Fruit fly (Drosophila melanogaster) whole organism, adult: Measurements from ENCODE around the gene wupA.

ENCODE experiments used
- CG11617 ChIP-seq: fragments of 200-800 bp; sonication (Bioruptor generic); optimal IDR thresholded peaks from 2 replicates; lab custom pipeline; 2017; ENCODE audit warnings: mild to moderate bottlenecking, missing biosample characterization, missing genetic modification reagents, missing genetic modification characterization
- CG12768 ChIP-seq: fragments of 200-800 bp; sonication (Bioruptor generic); optimal IDR thresholded peaks from 2 replicates; lab custom pipeline; 2017; ENCODE audit warnings: missing biosample characterization, missing genetic modification characterization, mild to moderate bottlenecking, moderate library complexity, missing genetic modification reagents
- CG14711 ChIP-seq: fragments of 200-800 bp; sonication (Bioruptor generic); optimal IDR thresholded peaks from 2 replicates; lab custom pipeline; 2018; ENCODE audit warnings: missing biosample characterization, mild to moderate bottlenecking, missing genetic modification characterization, moderate library complexity
- CG1620 ChIP-seq: fragments of 200-800 bp; sonication (Bioruptor generic); optimal IDR thresholded peaks from 2 replicates; lab custom pipeline; 2016; ENCODE audit warnings: missing biosample characterization, missing genetic modification characterization
- CG33017 ChIP-seq: fragments of 200-800 bp; sonication (Bioruptor generic); optimal IDR thresholded peaks from 2 replicates; lab custom pipeline; 2018; ENCODE audit warnings: missing biosample characterization, mild to moderate bottlenecking, missing genetic modification characterization, moderate library complexity
- CG5204 ChIP-seq: fragments of 200-800 bp; sonication (Bioruptor generic); optimal IDR thresholded peaks from 2 replicates; lab custom pipeline; 2016; ENCODE audit warnings: missing biosample characterization, missing genetic modification characterization
- CG7045 ChIP-seq: fragments of 200-800 bp; sonication (Bioruptor generic); optimal IDR thresholded peaks from 2 replicates; lab custom pipeline; 2017; ENCODE audit warnings: missing biosample characterization, mild to moderate bottlenecking, missing genetic modification characterization
- CG7101 ChIP-seq: fragments of 200-800 bp; sonication (Bioruptor generic); optimal IDR thresholded peaks from 2 replicates; lab custom pipeline; 2018; ENCODE audit warnings: missing biosample characterization, mild to moderate bottlenecking, missing genetic modification characterization, moderate library complexity
- Clk ChIP-seq: fragments of 200-800 bp; sonication (Bioruptor generic); optimal IDR thresholded peaks from 2 replicates; lab custom pipeline; 2017; ENCODE audit warnings: missing biosample characterization, missing genetic modification characterization
- Crg-1 ChIP-seq: fragments of 200-800 bp; sonication (Bioruptor generic); optimal IDR thresholded peaks from 2 replicates; lab custom pipeline; 2016; ENCODE audit warnings: missing biosample characterization, missing genetic modification characterization
- Hr96 ChIP-seq: fragments of 200-800 bp; sonication (Bioruptor generic); optimal IDR thresholded peaks from 2 replicates; lab custom pipeline; 2016; ENCODE audit warnings: missing biosample characterization, missing genetic modification characterization
- Mnt ChIP-seq: fragments of 200-800 bp; sonication (Bioruptor generic); optimal IDR thresholded peaks from 2 replicates; lab custom pipeline; 2016; ENCODE audit warnings: missing biosample characterization, mild to moderate bottlenecking, missing genetic modification characterization
- bab1 ChIP-seq: fragments of 200-800 bp; sonication (Bioruptor generic); optimal IDR thresholded peaks from 3 replicates; lab custom pipeline; 2019; ENCODE audit warnings: missing biosample characterization, mild to moderate bottlenecking, missing genetic modification characterization, moderate library complexity
- cic ChIP-seq: fragments of 200-800 bp; sonication (Bioruptor generic); optimal IDR thresholded peaks from 2 replicates; lab custom pipeline; 2017; ENCODE audit warnings: missing biosample characterization, mild to moderate bottlenecking, missing genetic modification characterization, moderate library complexity
- cnc ChIP-seq, 2 experiments: fragments of >200 bp; optimal IDR thresholded peaks; 2 replicates each; lab custom pipeline; 2017
- kay ChIP-seq: fragments of 200-800 bp; sonication (Bioruptor generic); peaks from one replicate; lab custom pipeline; 2016; ENCODE audit warnings: missing biosample characterization, missing genetic modification characterization, borderline replicate concordance
- ovo ChIP-seq: fragments of 200-800 bp; sonication (Bioruptor generic); optimal IDR thresholded peaks from 2 replicates; lab custom pipeline; 2016; ENCODE audit warnings: missing biosample characterization, missing genetic modification characterization
- pad ChIP-seq: fragments of 200-800 bp; sonication (Bioruptor generic); optimal IDR thresholded peaks from 3 replicates; lab custom pipeline; 2017; ENCODE audit warnings: missing biosample characterization, missing genetic modification characterization, mild to moderate bottlenecking, moderate library complexity, missing genetic modification reagents
- tj ChIP-seq: fragments of 200-800 bp; sonication (Bioruptor generic); optimal IDR thresholded peaks from 3 replicates; lab custom pipeline; 2017; ENCODE audit warnings: missing biosample characterization, mild to moderate bottlenecking, missing genetic modification characterization, moderate library complexity
- toe ChIP-seq: fragments of 200-800 bp; sonication (Bioruptor generic); optimal IDR thresholded peaks from 2 replicates; lab custom pipeline; 2016; ENCODE audit warnings: missing biosample characterization, missing genetic modification characterization

wupA gene

DNA sequence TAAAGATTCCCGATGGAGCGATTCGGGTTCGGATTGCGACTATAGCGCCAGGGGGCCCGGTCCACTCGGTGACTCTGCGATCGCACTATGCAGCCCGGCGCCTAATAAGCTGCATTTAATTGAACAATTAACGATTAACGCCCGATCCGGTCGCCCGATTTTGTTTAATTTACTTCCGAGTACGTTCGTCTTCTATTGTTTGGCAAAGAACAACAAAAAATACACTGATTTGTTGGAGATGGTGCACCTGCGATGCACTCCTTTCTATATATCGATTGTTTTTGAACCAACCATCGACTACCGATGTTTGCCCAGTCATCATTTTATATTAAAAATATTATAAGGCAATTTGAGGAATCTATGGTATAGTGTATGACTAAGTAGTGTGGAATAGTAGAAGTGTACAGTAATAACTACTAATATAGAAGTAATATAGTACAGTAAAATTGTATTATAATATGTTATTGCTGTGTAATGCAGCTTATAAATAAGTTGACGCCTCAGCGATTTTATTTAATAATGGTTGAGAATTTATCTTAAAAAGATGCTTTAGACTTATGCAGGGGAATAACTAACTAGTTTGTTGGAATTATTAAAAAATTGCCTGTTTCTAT, 15.5 kb downstream of the wupA start, which contains the start of gene Mvb12:
Gene Mvb12 (minus strand): TSS at position 217 of the 614 bp plus-strand sequence.
- TF ChIP-seq Mnt (peak; percentile 50), CG14711 (tag; lab: Kevin White, UChicago) (no peak), tj (GFP tag; lab: Kevin White, UChicago) (peak; percentile 86), bab1 (GFP tag; lab: Kevin White, UChicago) (peak; percentile 34), Hr96 (GFP tag; lab: Kevin White, UChicago) (no peak), CG7101 (tag; lab: Kevin White, UChicago) (peak; percentile 25), ovo (no peak), cnc (optimal IDR thresholded peaks at IDR 0.05; lab: Kevin White, UChicago) (peak in 1 of 2 experiments; percentile 72), CG1620 (peak; percentile 31)

DNA sequence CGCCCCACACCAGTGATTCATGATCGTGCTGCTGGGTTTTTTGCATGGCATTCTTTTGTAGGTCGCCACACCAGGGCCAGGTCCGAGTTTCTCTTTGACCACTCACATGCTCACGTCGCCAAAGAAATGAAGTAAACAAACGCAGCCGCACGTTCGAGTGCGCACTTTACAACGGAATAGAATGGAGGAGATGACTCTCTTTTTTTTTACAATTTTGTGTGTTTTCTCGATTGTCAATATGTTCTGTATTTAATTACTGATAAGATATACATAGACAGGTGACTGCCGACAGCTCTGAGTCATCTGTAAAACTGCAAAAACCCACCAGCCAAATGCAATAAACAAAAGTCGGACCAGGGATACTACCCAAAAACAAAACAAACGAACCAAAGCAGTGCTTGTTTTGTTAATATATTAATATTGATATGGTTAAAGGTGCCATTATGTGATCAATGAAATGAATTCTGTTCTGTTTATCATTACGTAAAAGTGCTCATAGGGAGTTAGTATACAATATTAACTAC, 16.5 kb downstream of the wupA start:
- peak; percentile 61 for TF ChIP-seq CG7101 (tag; lab: Kevin White, UChicago)
- TF ChIP-seq cic = peak; percentile 70
- TF ChIP-seq Mnt = peak; percentile 52
- peak; percentile 42 for TF ChIP-seq ovo
- no peak for TF ChIP-seq toe (GFP tag; lab: Kevin White, UChicago)
- TF ChIP-seq Hr96 (GFP tag; lab: Kevin White, UChicago) = no peak
- peak; percentile 0 for TF ChIP-seq bab1 (GFP tag; lab: Kevin White, UChicago)

DNA sequence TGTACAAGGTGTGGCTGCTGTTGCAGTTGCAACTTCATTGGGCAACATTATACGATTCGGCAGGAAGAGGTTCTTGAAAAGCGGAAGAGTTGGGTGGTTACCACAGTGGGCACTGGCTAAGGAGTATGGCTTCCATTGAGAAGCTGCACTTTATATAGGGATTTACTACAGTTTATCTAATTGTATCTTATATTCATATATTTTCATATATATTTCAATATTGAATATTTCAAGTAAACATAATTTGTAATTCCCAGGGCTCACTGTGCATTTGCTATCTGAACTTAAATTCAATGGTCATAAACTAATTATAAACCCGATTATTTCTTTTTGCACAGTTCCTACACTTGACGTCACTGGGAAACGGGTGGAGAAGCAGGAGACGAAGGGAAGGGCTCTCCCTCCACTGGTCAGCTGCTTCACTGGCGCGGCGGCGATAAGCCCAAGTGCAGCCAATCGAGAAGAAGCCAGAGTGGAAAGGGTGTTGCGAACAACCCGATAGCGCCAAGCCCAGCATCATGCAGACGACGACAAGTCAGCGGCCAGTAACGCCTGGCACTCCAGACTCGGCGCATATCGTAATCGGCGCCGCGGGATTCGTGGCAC, 21.9 kb downstream of the wupA start:
- TF ChIP-seq CG1620 (no peak), Crg-1 (GFP tag; lab: Kevin White, UChicago) (peak; percentile 16), Hr96 (GFP tag; lab: Kevin White, UChicago) (peak; percentile 3), CG7101 (tag; lab: Kevin White, UChicago) (peak; percentile 90), Mnt (peak; percentile 47), CG33017 (tag; lab: Kevin White, UChicago) (peak; percentile 82), cic (peak; percentile 18), toe (GFP tag; lab: Kevin White, UChicago) (no peak), CG12768 (peak; percentile 80), bab1 (GFP tag; lab: Kevin White, UChicago) (no peak), tj (GFP tag; lab: Kevin White, UChicago) (peak; percentile 38), pad (GFP tag; lab: Kevin White, UChicago) (peak; percentile 61), CG14711 (tag; lab: Kevin White, UChicago) (peak; percentile 75), ovo (no peak), CG7045 (GFP tag; lab: Kevin White, UChicago) (peak; percentile 71), CG5204 (GFP tag; lab: Kevin White, UChicago) (no peak), Clk (peak; percentile 39), kay (GFP tag; lab: Kevin White, UChicago) (no peak), cnc (optimal IDR thresholded peaks at IDR 0.05; lab: Kevin White, UChicago) (no peak), CG11617 (GFP tag; lab: Kevin White, UChicago) (peak; percentile 82)

DNA sequence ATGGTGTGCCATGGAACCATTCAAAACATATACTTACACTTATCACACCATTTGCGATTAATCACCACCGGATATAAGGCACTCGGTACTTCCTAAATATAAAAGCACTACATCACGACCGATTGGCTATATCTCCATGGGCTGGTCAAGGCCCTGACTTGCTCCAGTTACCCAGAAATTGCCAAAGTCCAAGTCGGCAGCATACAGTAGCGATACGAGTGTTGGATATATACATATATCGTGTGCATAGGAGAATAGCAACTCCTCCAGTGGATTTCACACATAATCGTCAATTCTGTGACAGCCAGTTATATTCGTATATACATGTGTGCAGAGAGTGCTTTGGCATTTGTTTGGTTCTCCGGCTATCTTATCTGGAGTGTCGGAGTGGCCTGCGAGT, 22.6 kb downstream of the wupA start:
- no peak for TF ChIP-seq CG1620
- TF ChIP-seq CG33017 (tag; lab: Kevin White, UChicago) = no peak
- TF ChIP-seq CG14711 (tag; lab: Kevin White, UChicago) = no peak
- TF ChIP-seq Crg-1 (GFP tag; lab: Kevin White, UChicago) = no peak
- TF ChIP-seq CG12768 = no peak

DNA sequence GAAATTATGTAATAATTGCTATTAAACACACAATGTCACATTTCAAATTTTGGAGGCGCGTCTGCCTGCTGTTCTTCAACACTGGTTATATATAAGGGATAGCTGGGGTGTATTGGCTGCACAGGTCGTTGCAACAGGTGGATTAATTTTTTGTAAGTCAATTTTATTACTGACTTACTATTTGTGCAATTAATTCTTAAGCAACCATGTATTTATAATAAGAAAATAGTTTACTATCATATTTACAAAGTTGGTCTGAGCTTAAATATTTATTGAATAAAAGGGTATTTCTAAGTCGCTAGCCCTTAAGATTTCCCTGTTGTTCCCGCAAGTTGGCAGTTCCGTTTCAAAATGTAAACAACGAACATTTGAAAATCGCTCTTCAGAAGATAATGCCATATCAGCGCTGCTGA, 23.9 kb downstream of the wupA start, which contains the start of gene RhoGAP16F:
Gene RhoGAP16F (plus strand): TSS at position 336 of the 413 bp plus-strand sequence.
- TF ChIP-seq CG12768 (peak; percentile 77), CG14711 (tag; lab: Kevin White, UChicago) (peak; percentile 81), CG7101 (tag; lab: Kevin White, UChicago) (peak; percentile 90), kay (GFP tag; lab: Kevin White, UChicago) (peak; percentile 77), cnc (optimal IDR thresholded peaks at IDR 0.05; lab: Kevin White, UChicago) (no peak), pad (GFP tag; lab: Kevin White, UChicago) (peak; percentile 79), Crg-1 (GFP tag; lab: Kevin White, UChicago) (peak; percentile 83), CG7045 (GFP tag; lab: Kevin White, UChicago) (peak; percentile 60), toe (GFP tag; lab: Kevin White, UChicago) (peak; percentile 64), CG33017 (tag; lab: Kevin White, UChicago) (peak; percentile 73), Hr96 (GFP tag; lab: Kevin White, UChicago) (peak; percentile 86), CG1620 (peak; percentile 93), Clk (no peak), cic (peak; percentile 51), bab1 (GFP tag; lab: Kevin White, UChicago) (peak; percentile 93), Mnt (peak; percentile 86), CG5204 (GFP tag; lab: Kevin White, UChicago) (peak; percentile 75), ovo (peak; percentile 78), tj (GFP tag; lab: Kevin White, UChicago) (peak; percentile 68), CG11617 (GFP tag; lab: Kevin White, UChicago) (peak; percentile 89)

DNA sequence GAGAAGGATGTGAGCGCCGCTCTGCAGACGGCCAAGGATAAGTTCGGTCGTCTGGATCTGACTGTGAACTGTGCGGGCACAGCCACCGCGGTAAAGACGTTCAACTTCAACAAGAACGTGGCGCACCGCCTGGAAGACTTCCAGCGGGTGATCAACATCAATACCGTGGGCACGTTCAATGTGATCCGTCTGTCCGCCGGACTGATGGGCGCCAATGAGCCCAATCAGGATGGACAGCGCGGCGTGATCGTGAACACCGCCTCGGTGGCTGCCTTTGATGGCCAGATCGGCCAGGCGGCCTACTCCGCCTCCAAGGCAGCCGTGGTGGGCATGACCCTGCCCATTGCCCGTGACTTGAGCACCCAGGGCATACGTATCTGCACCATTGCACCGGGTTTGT, 24.6 kb downstream of the wupA start:
- TF ChIP-seq CG7045 (GFP tag; lab: Kevin White, UChicago) (no peak), tj (GFP tag; lab: Kevin White, UChicago) (no peak), toe (GFP tag; lab: Kevin White, UChicago) (no peak), cic (no peak)
